Fruit fly (Drosophila melanogaster): Measurements from ENCODE around the gene CG14089.

The CG14089 gene

DNA sequence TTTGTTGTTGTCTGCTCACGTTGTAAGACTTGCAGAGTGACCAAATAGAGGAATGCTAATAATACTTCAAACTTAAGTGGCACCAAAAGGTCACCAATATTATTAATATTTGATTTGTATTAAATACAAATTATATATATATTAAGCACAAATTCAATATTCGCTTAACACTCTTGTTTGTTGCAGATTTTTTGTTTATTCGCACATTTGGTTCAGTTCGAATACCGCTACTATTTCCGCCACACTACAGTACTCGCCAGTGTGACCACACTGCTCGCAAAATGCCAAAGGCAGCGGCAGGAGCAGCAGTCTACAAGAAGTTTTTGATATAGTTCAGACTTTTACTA, 16.5 kb downstream of the CG14089 start, which contains the start of gene Max (continued):
- TF ChIP-seq dysf (GFP tag; IDR thresholded peaks at IDR 0.05) (peak; percentile 73), CG6654 (GFP tag; optimal IDR thresholded peaks at IDR 0.05) (peak; percentile 26), toy (GFP tag; IDR thresholded peaks at IDR 0.05) (no peak), CG10209 (GFP tag; optimal IDR thresholded peaks at IDR 0.05) (peak; percentile 62), CG7271 (tag; optimal IDR thresholded peaks at IDR 0.05) (peak; percentile 44), CG15073 (GFP tag; optimal IDR thresholded peaks at IDR 0.05) (no peak), Ptx1 (GFP tag; IDR thresholded peaks at IDR 0.05) (peak; percentile 67), Awh (GFP tag; IDR thresholded peaks at IDR 0.05) (peak; percentile 52; the same call in 1 of the 2 replicates), Chrac-16 (GFP tag; optimal IDR thresholded peaks at IDR 0.05) (peak; percentile 60), CG8388 (GFP tag; optimal IDR thresholded peaks at IDR 0.05) (peak; percentile 58), CG9797 (GFP tag; optimal IDR thresholded peaks at IDR 0.05) (peak; percentile 90), CG8478 (optimal IDR thresholded peaks at IDR 0.05) (no peak), chinmo (GFP tag; IDR thresholded peaks at IDR 0.05; ENCODE audit: partially characterized antibody) (no peak), dati (GFP tag; IDR thresholded peaks at IDR 0.05) (no peak), CG8290 (GFP tag; optimal IDR thresholded peaks at IDR 0.05) (no peak), CG8290 (tag; optimal IDR thresholded peaks at IDR 0.05) (no peak), CG31388 (GFP tag; optimal IDR thresholded peaks at IDR 0.05) (no peak), ham (GFP tag; IDR thresholded peaks at IDR 0.05) (no peak), CG4360 (GFP tag; IDR thresholded peaks at IDR 0.05) (no peak), lab (GFP tag; optimal IDR thresholded peaks at IDR 0.05) (peak; percentile 86), crc (GFP tag; optimal IDR thresholded peaks at IDR 0.05) (no peak), CG10366 (GFP tag; IDR thresholded peaks at IDR 0.05) (peak; percentile 77), CG1024 (GFP tag; IDR thresholded peaks at IDR 0.05) (peak; percentile 36; the same call in 1 of the 2 replicates), lmd (GFP tag; IDR thresholded peaks at IDR 0.05) (peak; percentile 62), CG15601 (tag; optimal IDR thresholded peaks at IDR 0.05) (peak; percentile 72), CG3065 (GFP tag; optimal IDR thresholded peaks at IDR 0.05) (no peak), fd64A (GFP tag; optimal IDR thresholded peaks at IDR 0.05) (no peak), nom (GFP tag; optimal IDR thresholded peaks at IDR 0.05) (peak; percentile 32), Dbx (GFP tag; IDR thresholded peaks at IDR 0.05) (peak; percentile 70; the same call in 2 of the 3 replicates), CG4328 (GFP tag; optimal IDR thresholded peaks at IDR 0.05) (peak; percentile 52), CoRest (tag; optimal IDR thresholded peaks at IDR 0.05) (peak; percentile 83), bcd (GFP tag; optimal IDR thresholded peaks at IDR 0.05) (peak; percentile 67), Oli (tag; optimal IDR thresholded peaks at IDR 0.05) (peak; percentile 47), CG4854 (GFP tag; optimal IDR thresholded peaks at IDR 0.05) (peak; percentile 3), CG4820 (GFP tag; optimal IDR thresholded peaks at IDR 0.05) (peak; percentile 13), fu2 (GFP tag; optimal IDR thresholded peaks at IDR 0.05) (no peak), Optix (GFP tag; IDR thresholded peaks at IDR 0.05) (peak; percentile 49; the same call in 2 of the 3 replicates), sisA (GFP tag; IDR thresholded peaks at IDR 0.05) (peak; percentile 42), Trl (optimal IDR thresholded peaks at IDR 0.05) (no peak), Trl (GFP tag; optimal IDR thresholded peaks at IDR 0.05) (no peak), gcm2 (GFP tag; optimal IDR thresholded peaks at IDR 0.05) (no peak), CG34224 (GFP tag; IDR thresholded peaks at IDR 0.05; ENCODE audit: partially characterized antibody) (no peak), CG7357 (GFP tag; IDR thresholded peaks at IDR 0.05) (peak; percentile 40; the same call in 1 of the 3 replicates), CG8089 (GFP tag; optimal IDR thresholded peaks at IDR 0.05) (no peak), NK7.1 (GFP tag; optimal IDR thresholded peaks at IDR 0.05) (no peak), CG14014 (GFP tag; IDR thresholded peaks at IDR 0.05) (peak; percentile 70), CG14667 (GFP tag; IDR thresholded peaks at IDR 0.05) (peak; percentile 58), gcm (GFP tag; optimal IDR thresholded peaks at IDR 0.05) (peak; percentile 66), Sry-δ (GFP tag; optimal IDR thresholded peaks at IDR 0.05) (peak; percentile 5), CG8924 (tag; optimal IDR thresholded peaks at IDR 0.05) (peak; percentile 79), ato (GFP tag; IDR thresholded peaks at IDR 0.05; ENCODE audit: partially characterized antibody) (no peak), CG7745 (tag; optimal IDR thresholded peaks at IDR 0.05) (no peak), Max (GFP tag; optimal IDR thresholded peaks at IDR 0.05) (peak; percentile 92)
